ENCODE assay signal across 1 fruit fly cellular context in genomic region chrX:17107401-17107916, dm6.
TF ChIP-seq lines count a peak whose summit lies in the region.

Gene CG5004, plus strand, starts transcription at chrX:17107582.

TF ChIP-seq in whole organism, embryonic, 481 proteins besides CTCF, POLR2A, EP300 and RAD21 (continued from another document and continues in another):
- TF ChIP-seq oc (tag; optimal IDR thresholded peaks at IDR 0.05; lab: Kevin White, UChicago) (peak; percentile 18), so (GFP tag; IDR thresholded peaks at IDR 0.05; lab: Robert Waterston, UW) (no peak), CG4854 (GFP tag; optimal IDR thresholded peaks at IDR 0.05; lab: Kevin White, UChicago) (no peak), nom (GFP tag; optimal IDR thresholded peaks at IDR 0.05; lab: Kevin White, UChicago) (peak; percentile 29), croc (GFP tag; conservative IDR thresholded peaks at IDR 0.05; lab: Robert Waterston, UW) (no peak), CG1603 (tag; optimal IDR thresholded peaks at IDR 0.05; lab: Kevin White, UChicago) (peak; percentile 48), CG13894 (tag; optimal IDR thresholded peaks at IDR 0.05; lab: Kevin White, UChicago) (peak; percentile 20), Max (GFP tag; optimal IDR thresholded peaks at IDR 0.05; lab: Kevin White, UChicago) (no peak), CG11560 (tag; IDR thresholded peaks at IDR 0.05; lab: Robert Waterston, UW) (no peak), CG4730 (GFP tag; IDR thresholded peaks at IDR 0.05; lab: Robert Waterston, UW) (no peak), Rfx (GFP tag; IDR thresholded peaks at IDR 0.05; lab: Robert Waterston, UW) (0 out of 2 replicates have a peak, but pooled peaks have one; percentile 8), CG15514 (GFP tag; optimal IDR thresholded peaks at IDR 0.05; lab: Kevin White, UChicago) (peak; percentile 97), pum (GFP tag; optimal IDR thresholded peaks at IDR 0.05; lab: Kevin White, UChicago) (no peak), CG7987 (GFP tag; optimal IDR thresholded peaks at IDR 0.05; lab: Kevin White, UChicago) (no peak), Xrp1 (GFP tag; IDR thresholded peaks at IDR 0.05; lab: Robert Waterston, UW) (no peak), grau (tag; optimal IDR thresholded peaks at IDR 0.05; lab: Kevin White, UChicago) (no peak), Scr (GFP tag; IDR thresholded peaks at IDR 0.05; lab: Robert Waterston, UW; ENCODE audit: partially characterized antibody) (peak; percentile 58), MESR4 (GFP tag; optimal IDR thresholded peaks at IDR 0.05; lab: Kevin White, UChicago) (peak; percentile 23), CG14860 (GFP tag; IDR thresholded peaks at IDR 0.05; lab: Robert Waterston, UW; ENCODE audit: partially characterized antibody) (0 out of 3 replicates have a peak, but pooled peaks have one; percentile 43), Hr39 (optimal IDR thresholded peaks at IDR 0.05; lab: Kevin White, UChicago) (no peak), vvl (GFP tag; IDR thresholded peaks at IDR 0.05; lab: Robert Waterston, UW) (peak; percentile 38; the same call in 1 of the 2 replicates), h (optimal IDR thresholded peaks at IDR 0.05; lab: Kevin White, UChicago) (no peak), CG10274 (GFP tag; optimal IDR thresholded peaks at IDR 0.05; lab: Kevin White, UChicago) (no peak), Sin3A (optimal IDR thresholded peaks at IDR 0.05; lab: Kevin White, UChicago) (peak; percentile 23), CG9797 (GFP tag; optimal IDR thresholded peaks at IDR 0.05; lab: Kevin White, UChicago) (peak; percentile 67), pfk (GFP tag; optimal IDR thresholded peaks at IDR 0.05; lab: Kevin White, UChicago) (no peak), Fer3 (tag; optimal IDR thresholded peaks at IDR 0.05; lab: Kevin White, UChicago) (no peak), CG34422 (GFP tag; IDR thresholded peaks at IDR 0.05; lab: Robert Waterston, UW) (peak; percentile 78; the same call in 1 of the 3 replicates), corto (GFP tag; optimal IDR thresholded peaks at IDR 0.05; lab: Kevin White, UChicago) (no peak), CG4617 (GFP tag; optimal IDR thresholded peaks at IDR 0.05; lab: Kevin White, UChicago; ENCODE audit: borderline replicate concordance) (no peak), CG12219 (GFP tag; optimal IDR thresholded peaks at IDR 0.05; lab: Kevin White, UChicago) (no peak), CG34376 (GFP tag; optimal IDR thresholded peaks at IDR 0.05; lab: Kevin White, UChicago) (peak; percentile 32), CG12391 (tag; optimal IDR thresholded peaks at IDR 0.05; lab: Kevin White, UChicago) (peak; percentile 10), CG10979 (tag; optimal IDR thresholded peaks at IDR 0.05; lab: Kevin White, UChicago) (no peak), p53 (GFP tag; optimal IDR thresholded peaks at IDR 0.05; lab: Kevin White, UChicago) (no peak), CG13287 (GFP tag; IDR thresholded peaks at IDR 0.05; lab: Robert Waterston, UW; ENCODE audit: partially characterized antibody) (peak; percentile 66), Trl (optimal IDR thresholded peaks at IDR 0.05; lab: Kevin White, UChicago) (no peak), Trl (GFP tag; optimal IDR thresholded peaks at IDR 0.05; lab: Kevin White, UChicago) (no peak), CG17568 (GFP tag; optimal IDR thresholded peaks at IDR 0.05; lab: Kevin White, UChicago) (peak; percentile 52), Eip74EF (GFP tag; optimal IDR thresholded peaks at IDR 0.05; lab: Kevin White, UChicago) (no peak), Aef1 (GFP tag; IDR thresholded peaks at IDR 0.05; lab: Robert Waterston, UW) (peak; percentile 58; the same call in 2 of the 3 replicates), CG30403 (GFP tag; optimal IDR thresholded peaks at IDR 0.05; lab: Kevin White, UChicago) (no peak), hb (GFP tag; IDR thresholded peaks at IDR 0.05; lab: Robert Waterston, UW; ENCODE audit: partially characterized antibody) (peak; percentile 29; the same call in 2 of the 3 replicates), YL-1 (GFP tag; optimal IDR thresholded peaks at IDR 0.05; lab: Kevin White, UChicago) (peak; percentile 17), CG11723 (GFP tag; optimal IDR thresholded peaks at IDR 0.05; lab: Kevin White, UChicago) (peak; percentile 2), Dek (tag; optimal IDR thresholded peaks at IDR 0.05; lab: Kevin White, UChicago) (no peak), CG42726 (GFP tag; IDR thresholded peaks at IDR 0.05; lab: Robert Waterston, UW; ENCODE audit: partially characterized antibody) (0 out of 2 replicates have a peak, but pooled peaks have one; percentile 41), BtbVII (GFP tag; optimal IDR thresholded peaks at IDR 0.05; lab: Kevin White, UChicago) (peak; percentile 14), HLH4C (GFP tag; IDR thresholded peaks at IDR 0.05; lab: Robert Waterston, UW; ENCODE audit: partially characterized antibody) (0 out of 3 replicates have a peak, but pooled peaks have one; percentile 38), Jarid2 (GFP tag; optimal IDR thresholded peaks at IDR 0.05; lab: Kevin White, UChicago) (peak; percentile 87), her (GFP tag; optimal IDR thresholded peaks at IDR 0.05; lab: Kevin White, UChicago) (peak; percentile 21), Sry-δ (GFP tag; optimal IDR thresholded peaks at IDR 0.05; lab: Kevin White, UChicago) (peak; percentile 54), Rx (GFP tag; IDR thresholded peaks at IDR 0.05; lab: Robert Waterston, UW) (no peak), CG6689 (GFP tag; IDR thresholded peaks at IDR 0.05; lab: Robert Waterston, UW) (no peak), MBD-R2 (GFP tag; IDR thresholded peaks at IDR 0.05; lab: Robert Waterston, UW) (peak; percentile 11; the same call in 1 of the 2 replicates), CG2199 (GFP tag; IDR thresholded peaks at IDR 0.05; lab: Robert Waterston, UW) (no peak), ewg (GFP tag; optimal IDR thresholded peaks at IDR 0.05; lab: Kevin White, UChicago) (no peak), ac (GFP tag; optimal IDR thresholded peaks at IDR 0.05; lab: Kevin White, UChicago) (no peak), Fer1 (GFP tag; optimal IDR thresholded peaks at IDR 0.05; lab: Kevin White, UChicago) (peak; percentile 36), CG31388 (GFP tag; optimal IDR thresholded peaks at IDR 0.05; lab: Kevin White, UChicago) (no peak), cg (GFP tag; optimal IDR thresholded peaks at IDR 0.05; lab: Kevin White, UChicago) (peak; percentile 70), tgo (GFP tag; IDR thresholded peaks at IDR 0.05; lab: Robert Waterston, UW) (no peak), Hey (tag; optimal IDR thresholded peaks at IDR 0.05; lab: Kevin White, UChicago) (no peak), Mes4 (GFP tag; optimal IDR thresholded peaks at IDR 0.05; lab: Kevin White, UChicago) (no peak), CG11247 (GFP tag; IDR thresholded peaks at IDR 0.05; lab: Robert Waterston, UW) (no peak), CG32532 (GFP tag; IDR thresholded peaks at IDR 0.05; lab: Robert Waterston, UW) (no peak), unpg (GFP tag; optimal IDR thresholded peaks at IDR 0.05; lab: Kevin White, UChicago) (peak; percentile 1), sens (GFP tag; lab: Kevin White, UChicago) (peak; percentile 75), CG33557 (GFP tag; optimal IDR thresholded peaks at IDR 0.05; lab: Kevin White, UChicago) (peak; percentile 2), CG12769 (tag; optimal IDR thresholded peaks at IDR 0.05; lab: Kevin White, UChicago) (peak; percentile 20), rib (GFP tag; IDR thresholded peaks at IDR 0.05; lab: Robert Waterston, UW) (no peak), CoRest (tag; optimal IDR thresholded peaks at IDR 0.05; lab: Kevin White, UChicago) (no peak), wor (GFP tag; IDR thresholded peaks at IDR 0.05; lab: Robert Waterston, UW) (no peak), otp (GFP tag; IDR thresholded peaks at IDR 0.05; lab: Robert Waterston, UW) (no peak), jigr1 (GFP tag; IDR thresholded peaks at IDR 0.05; lab: Robert Waterston, UW) (no peak), CG12744 (GFP tag; optimal IDR thresholded peaks at IDR 0.05; lab: Kevin White, UChicago) (no peak), CG6813 (GFP tag; optimal IDR thresholded peaks at IDR 0.05; lab: Kevin White, UChicago) (no peak), CG10654 (GFP tag; optimal IDR thresholded peaks at IDR 0.05; lab: Kevin White, UChicago) (no peak), wdn (GFP tag; IDR thresholded peaks at IDR 0.05; lab: Robert Waterston, UW) (no peak), MTF-1 (GFP tag; optimal IDR thresholded peaks at IDR 0.05; lab: Kevin White, UChicago; ENCODE audit: borderline replicate concordance) (no peak), pho (GFP tag; optimal IDR thresholded peaks at IDR 0.05; lab: Kevin White, UChicago) (no peak), HmgZ (tag; optimal IDR thresholded peaks at IDR 0.05; lab: Kevin White, UChicago) (peak; percentile 45), Nf-YC (tag; optimal IDR thresholded peaks at IDR 0.05; lab: Kevin White, UChicago) (no peak), CG12299 (tag; optimal IDR thresholded peaks at IDR 0.05; lab: Kevin White, UChicago) (no peak), kni (GFP tag; optimal IDR thresholded peaks at IDR 0.05; lab: Kevin White, UChicago) (peak; percentile 3), sqz (GFP tag; optimal IDR thresholded peaks at IDR 0.05; lab: Kevin White, UChicago) (peak; percentile 5), CG11696 (GFP tag; IDR thresholded peaks at IDR 0.05; lab: Robert Waterston, UW) (no peak), CG2116 (GFP tag; optimal IDR thresholded peaks at IDR 0.05; lab: Kevin White, UChicago) (peak; percentile 2), Adf1 (GFP tag; IDR thresholded peaks at IDR 0.05; lab: Robert Waterston, UW) (no peak), Hmr (GFP tag; optimal IDR thresholded peaks at IDR 0.05; lab: Kevin White, UChicago) (peak; percentile 47), sd (tag; optimal IDR thresholded peaks at IDR 0.05; lab: Kevin White, UChicago) (peak; percentile 72), CHES-1-like (GFP tag; optimal IDR thresholded peaks at IDR 0.05; lab: Kevin White, UChicago) (peak; percentile 49), CG7839 (tag; optimal IDR thresholded peaks at IDR 0.05; lab: Kevin White, UChicago) (no peak), cad (GFP tag; optimal IDR thresholded peaks at IDR 0.05; lab: Kevin White, UChicago) (no peak), CG6683 (GFP tag; optimal IDR thresholded peaks at IDR 0.05; lab: Kevin White, UChicago) (no peak), CG5245 (GFP tag; optimal IDR thresholded peaks at IDR 0.05; lab: Kevin White, UChicago) (no peak), Myb (GFP tag; optimal IDR thresholded peaks at IDR 0.05; lab: Kevin White, UChicago) (peak; percentile 22), E2f2 (GFP tag; IDR thresholded peaks at IDR 0.05; lab: Robert Waterston, UW) (peak; percentile 56), Dip3 (GFP tag; optimal IDR thresholded peaks at IDR 0.05; lab: Kevin White, UChicago) (no peak), psq (GFP tag; optimal IDR thresholded peaks at IDR 0.05; lab: Kevin White, UChicago) (no peak), CG7556 (GFP tag; optimal IDR thresholded peaks at IDR 0.05; lab: Kevin White, UChicago) (no peak), CG11504 (tag; optimal IDR thresholded peaks at IDR 0.05; lab: Kevin White, UChicago) (no peak), bbx (GFP tag; IDR thresholded peaks at IDR 0.05; lab: Robert Waterston, UW; ENCODE audit: partially characterized antibody) (peak; percentile 43; the same call in 1 of the 2 replicates), chif (GFP tag; optimal IDR thresholded peaks at IDR 0.05; lab: Kevin White, UChicago) (no peak), CG14441 (GFP tag; IDR thresholded peaks at IDR 0.05; lab: Robert Waterston, UW) (0 out of 2 replicates have a peak, but pooled peaks have one; percentile 16), Stat92E (GFP tag; optimal IDR thresholded peaks at IDR 0.05; lab: Kevin White, UChicago) (peak in 1 of 3 experiments; percentile 61), sc (optimal IDR thresholded peaks at IDR 0.05; lab: Kevin White, UChicago) (no peak), sc (GFP tag; optimal IDR thresholded peaks at IDR 0.05; lab: Kevin White, UChicago) (no peak), gro (GFP tag; optimal IDR thresholded peaks at IDR 0.05; lab: Kevin White, UChicago) (no peak), stwl (tag; optimal IDR thresholded peaks at IDR 0.05; lab: Kevin White, UChicago) (peak; percentile 83), fru (optimal IDR thresholded peaks at IDR 0.05; lab: Kevin White, UChicago) (no peak), inv (GFP tag; IDR thresholded peaks at IDR 0.05; lab: Robert Waterston, UW; ENCODE audit: partially characterized antibody) (peak; percentile 35; the same call in 1 of the 2 replicates), CG10431 (GFP tag; optimal IDR thresholded peaks at IDR 0.05; lab: Kevin White, UChicago) (peak; percentile 51), Lhr (GFP tag; optimal IDR thresholded peaks at IDR 0.05; lab: Kevin White, UChicago) (peak; percentile 51), CG12659 (GFP tag; optimal IDR thresholded peaks at IDR 0.05; lab: Kevin White, UChicago) (peak; percentile 63), btn (GFP tag; optimal IDR thresholded peaks at IDR 0.05; lab: Kevin White, UChicago) (no peak), esg (GFP tag; conservative IDR thresholded peaks at IDR 0.05; lab: Robert Waterston, UW) (no peak), chinmo (GFP tag; IDR thresholded peaks at IDR 0.05; lab: Robert Waterston, UW; ENCODE audit: partially characterized antibody) (0 out of 4 replicates have a peak, but pooled peaks have one; percentile 66), Drgx (GFP tag; IDR thresholded peaks at IDR 0.05; lab: Robert Waterston, UW) (no peak), Opbp (GFP tag; IDR thresholded peaks at IDR 0.05; lab: Robert Waterston, UW; ENCODE audit: partially characterized antibody) (peak; percentile 59; the same call in 2 of the 3 replicates), pzg (GFP tag; optimal IDR thresholded peaks at IDR 0.05; lab: Kevin White, UChicago) (peak; percentile 74), stc (GFP tag; IDR thresholded peaks at IDR 0.05; lab: Robert Waterston, UW) (peak; percentile 39; the same call in 1 of the 2 replicates), nau (GFP tag; optimal IDR thresholded peaks at IDR 0.05; lab: Kevin White, UChicago) (peak; percentile 39), luna (GFP tag; optimal IDR thresholded peaks at IDR 0.05; lab: Kevin White, UChicago) (no peak), CG15073 (GFP tag; optimal IDR thresholded peaks at IDR 0.05; lab: Kevin White, UChicago) (no peak), sisA (GFP tag; IDR thresholded peaks at IDR 0.05; lab: Robert Waterston, UW) (no peak), Sox100B (GFP tag; optimal IDR thresholded peaks at IDR 0.05; lab: Kevin White, UChicago) (no peak), lola (GFP tag; optimal IDR thresholded peaks at IDR 0.05; lab: Kevin White, UChicago) (no peak), CG10147 (GFP tag; optimal IDR thresholded peaks at IDR 0.05; lab: Kevin White, UChicago) (no peak), CG13775 (GFP tag; optimal IDR thresholded peaks at IDR 0.05; lab: Kevin White, UChicago) (no peak), schlank (tag; optimal IDR thresholded peaks at IDR 0.05; lab: Kevin White, UChicago) (no peak), Mrtf (GFP tag; IDR thresholded peaks at IDR 0.05; lab: Robert Waterston, UW) (no peak)
